Worm (Caenorhabditis elegans) whole organism, L2 larva: Measurements from ENCODE around the gene T03F6.9.

Source experiments
- C34F6.9 ChIP-seq: fragments of 150-350 bp; optimal IDR thresholded peaks from 2 replicates; lab custom pipeline; 2014; ENCODE audit warnings: missing biosample characterization, missing genetic modification characterization
- ZK546.5 ChIP-seq: sonication (generic microtip); optimal IDR thresholded peaks from 2 replicates; lab custom pipeline; 2017; ENCODE audit warnings: missing biosample characterization, missing genetic modification characterization
- ama-1 ChIP-seq: fragments of 150-350 bp; optimal IDR thresholded peaks from 2 replicates; lab custom pipeline; 2018; ENCODE audit warnings: inconsistent platforms
- ceh-16 ChIP-seq: fragments of 150-350 bp; optimal IDR thresholded peaks from 2 replicates; lab custom pipeline; 2014; ENCODE audit warnings: missing biosample characterization, missing genetic modification characterization
- fos-1 ChIP-seq: fragments of 150-350 bp; optimal IDR thresholded peaks from 2 replicates; lab custom pipeline; 2014; ENCODE audit warnings: missing biosample characterization, missing genetic modification characterization
- lin-13 ChIP-seq: fragments of 150-350 bp; optimal IDR thresholded peaks from 2 replicates; lab custom pipeline; 2014; ENCODE audit warnings: missing biosample characterization, missing genetic modification reagents, missing genetic modification characterization
- lin-39 ChIP-seq: fragments of 150-350 bp; optimal IDR thresholded peaks from 2 replicates; lab custom pipeline; 2014; ENCODE audit warnings: missing biosample characterization, missing genetic modification reagents, missing genetic modification characterization
- lsy-2 ChIP-seq, 2 experiments: fragments of 150-350 bp in 1 of 2; sonication (generic microtip) in 1 of 2; optimal IDR thresholded peaks; 2 replicates each; lab custom pipeline; 2014 to 2017; ENCODE audit warnings: missing biosample characterization in 2 of 2, missing genetic modification characterization in 2 of 2
- nhr-23 ChIP-seq: fragments of 150-350 bp; optimal IDR thresholded peaks from 2 replicates; lab custom pipeline; 2014; ENCODE audit warnings: missing biosample characterization, missing genetic modification reagents, missing genetic modification characterization
- nhr-25 ChIP-seq: fragments of 150-350 bp; sonication (generic microtip); optimal IDR thresholded peaks from 3 replicates; lab custom pipeline; 2014; ENCODE audit warnings: missing biosample characterization, missing genetic modification characterization
- unc-39 ChIP-seq: fragments of 150-350 bp; optimal IDR thresholded peaks from 2 replicates; lab custom pipeline; 2014; ENCODE audit warnings: missing biosample characterization, missing genetic modification characterization

- TF ChIP-seq unc-39 (tag; lab: Kevin White, UChicago) (no peak), lin-13 (GFP tag; lab: Kevin White, UChicago) (no peak), lin-39 (tag; lab: Kevin White, UChicago) (no peak), fos-1 (tag; lab: Kevin White, UChicago) (no peak), nhr-25 (tag; lab: Kevin White, UChicago) (no peak), C34F6.9 (tag; lab: Kevin White, UChicago) (no peak), lsy-2 (tag; optimal IDR thresholded peaks at IDR 0.05; lab: Kevin White, UChicago) (no peak), ceh-16 (tag; lab: Kevin White, UChicago) (no peak), ama-1 (lab: Kevin White, UChicago) (no peak), ZK546.5 (tag; lab: Kevin White, UChicago) (no peak), nhr-23 (no peak)
Observed at ce11 chrIII:13418975-13419374, 48.1 kb upstream of the T03F6.9 start.
